Worm (Caenorhabditis elegans): ENCODE results near the gene M01B2.13.

M01B2.13 gene

DNA sequence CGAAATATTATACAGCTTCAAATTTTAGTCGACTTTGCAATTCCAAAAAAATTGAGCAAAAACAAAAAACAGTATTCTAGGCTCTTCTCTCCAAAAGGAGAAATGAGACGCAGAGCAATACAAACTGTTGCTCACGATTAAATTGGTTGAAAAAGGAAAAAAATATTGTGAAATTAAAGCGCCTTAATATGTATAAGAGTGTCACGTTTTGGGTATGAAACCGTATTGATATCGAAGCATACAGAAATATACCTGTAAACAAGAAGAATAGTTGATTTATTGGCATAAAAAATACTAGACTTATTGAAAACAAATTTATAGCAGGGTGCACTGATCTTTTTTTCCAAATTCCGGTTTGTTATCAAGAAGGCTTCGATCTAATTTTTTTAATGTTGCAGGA is at the start of gene M01B2.13:
Gene M01B2.13 (minus strand): TSS at position 101 of the 400 bp plus-strand sequence.
- TF ChIP-seq klf-2 (GFP tag; conservative IDR thresholded peaks at IDR 0.05) (no peak), ztf-29 (GFP tag; IDR thresholded peaks at IDR 0.05) (no peak), T22C8.4 (GFP tag; IDR thresholded peaks at IDR 0.05) (no peak), flt-1 (GFP tag; IDR thresholded peaks at IDR 0.05) (no peak), med-1 (GFP tag; optimal IDR thresholded peaks at IDR 0.05; ENCODE audit: insufficient read depth) (no peak), ref-1 (GFP tag; conservative IDR thresholded peaks at IDR 0.05) (no peak), tab-1 (GFP tag; IDR thresholded peaks at IDR 0.05) (no peak), cog-1 (tag; optimal IDR thresholded peaks at IDR 0.05) (no peak)

DNA sequence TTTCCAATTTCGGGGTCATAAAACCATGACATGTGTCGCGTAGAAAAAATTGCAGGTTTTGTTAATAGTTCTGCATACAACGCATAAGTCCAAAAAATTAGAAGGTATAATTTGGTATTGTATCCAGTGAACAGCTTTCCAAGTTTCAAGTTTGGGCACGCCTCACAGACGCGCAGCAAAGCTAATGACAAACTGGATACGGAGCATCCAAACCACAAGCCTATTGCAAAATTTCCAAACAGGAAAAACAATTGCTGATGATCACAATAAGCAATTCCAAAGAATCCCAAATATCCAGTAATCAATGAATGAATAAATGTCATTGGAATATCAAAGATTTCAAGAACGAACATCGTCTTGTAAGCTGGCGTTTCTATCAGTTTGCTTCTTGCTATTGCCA is 47.8 kb upstream of the M01B2.13 start:
- no peak for TF ChIP-seq flt-1 (GFP tag; IDR thresholded peaks at IDR 0.05)
- no peak for TF ChIP-seq tab-1 (GFP tag; IDR thresholded peaks at IDR 0.05)

DNA sequence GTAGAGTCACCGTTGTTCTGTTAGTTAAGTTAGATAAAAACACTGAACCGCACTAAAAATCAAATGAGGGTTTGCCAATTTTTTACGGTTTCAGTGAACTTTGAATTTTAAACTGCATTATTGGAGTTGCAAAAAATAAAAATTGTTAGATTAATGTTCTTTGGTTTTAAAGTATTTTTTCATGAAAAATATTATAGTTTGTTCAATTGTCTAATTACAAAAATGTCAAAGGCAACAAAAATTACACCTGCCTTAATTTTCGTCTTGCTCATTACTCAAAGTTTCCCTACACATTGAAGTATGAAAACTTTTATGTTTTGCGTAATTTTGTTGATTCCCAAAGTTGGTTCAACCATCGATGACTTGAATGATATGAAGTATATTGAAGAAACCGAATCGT is 45.1 kb upstream of the M01B2.13 start, which contains the start of gene irld-62:
Gene irld-62 (plus strand): TSS at position 301 of the 400 bp plus-strand sequence.
- TF ChIP-seq ref-1 (GFP tag; conservative IDR thresholded peaks at IDR 0.05), result no peak
- no peak for TF ChIP-seq ztf-23 (GFP tag; IDR thresholded peaks at IDR 0.05)
- TF ChIP-seq ztf-29 (GFP tag; IDR thresholded peaks at IDR 0.05), result no peak
- no peak for TF ChIP-seq flt-1 (GFP tag; IDR thresholded peaks at IDR 0.05)
- TF ChIP-seq klf-2 (GFP tag; conservative IDR thresholded peaks at IDR 0.05), result no peak
- TF ChIP-seq cog-1 (tag; optimal IDR thresholded peaks at IDR 0.05), result no peak
- no peak for TF ChIP-seq tab-1 (GFP tag; IDR thresholded peaks at IDR 0.05)
- TF ChIP-seq T22C8.4 (GFP tag; IDR thresholded peaks at IDR 0.05), result no peak
- no peak for TF ChIP-seq med-1 (GFP tag; optimal IDR thresholded peaks at IDR 0.05; ENCODE audit: insufficient read depth)

DNA sequence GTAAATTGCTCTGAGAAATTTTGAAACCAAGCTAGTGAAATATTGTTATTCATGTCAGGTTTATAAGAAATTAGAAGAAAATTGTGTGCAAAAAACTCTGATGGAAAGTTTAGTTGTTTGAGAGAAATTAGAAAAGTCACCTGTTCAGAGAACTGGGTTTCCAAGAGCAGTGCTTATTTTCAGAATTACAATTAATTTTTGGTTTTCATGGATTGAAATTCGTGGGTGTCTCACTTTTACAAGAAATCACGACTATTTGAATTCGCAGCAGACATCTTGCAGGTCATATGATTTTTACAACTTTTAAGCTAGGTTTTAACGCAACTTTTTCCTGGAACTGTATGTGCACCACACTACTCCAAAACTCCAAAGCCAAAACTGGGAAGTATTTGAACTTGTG is 43.3 kb upstream of the M01B2.13 start, which contains the start of gene srz-10:
Gene srz-10 (minus strand): TSS at position 88 of the 400 bp plus-strand sequence.
- TF ChIP-seq flt-1 (GFP tag; IDR thresholded peaks at IDR 0.05), result no peak
- no peak for TF ChIP-seq klf-2 (GFP tag; conservative IDR thresholded peaks at IDR 0.05)
- no peak for TF ChIP-seq ztf-29 (GFP tag; IDR thresholded peaks at IDR 0.05)
- no peak for TF ChIP-seq med-1 (GFP tag; optimal IDR thresholded peaks at IDR 0.05; ENCODE audit: insufficient read depth)
- TF ChIP-seq ztf-23 (GFP tag; IDR thresholded peaks at IDR 0.05), result no peak
- no peak for TF ChIP-seq tab-1 (GFP tag; IDR thresholded peaks at IDR 0.05)
- TF ChIP-seq T22C8.4 (GFP tag; IDR thresholded peaks at IDR 0.05), result no peak
- no peak for TF ChIP-seq ref-1 (GFP tag; conservative IDR thresholded peaks at IDR 0.05)
- no peak for TF ChIP-seq cog-1 (tag; optimal IDR thresholded peaks at IDR 0.05)

DNA sequence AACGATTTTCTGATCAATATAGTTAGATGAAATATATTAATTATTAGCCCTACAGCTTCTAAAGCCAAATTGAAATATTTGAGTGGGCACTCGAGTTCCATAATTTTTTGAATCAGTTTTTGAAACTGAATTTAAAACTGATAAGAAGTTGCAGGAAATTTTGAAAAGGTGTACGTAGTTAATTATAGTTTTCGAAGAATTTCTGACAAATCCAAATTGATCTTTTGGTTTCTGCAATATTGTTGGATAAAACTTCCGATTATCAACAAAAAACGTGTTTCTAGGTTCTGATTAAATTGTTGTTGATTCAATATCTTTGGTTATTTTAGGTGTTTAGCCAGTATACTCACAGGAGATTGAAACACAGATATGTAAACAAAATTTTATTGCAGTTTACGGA is 41.0 kb upstream of the M01B2.13 start, which contains the start of gene T26H8.4:
Gene T26H8.4 (minus strand): TSS at position 101 of the 400 bp plus-strand sequence.
- TF ChIP-seq cog-1 (tag; optimal IDR thresholded peaks at IDR 0.05) (no peak), klf-2 (GFP tag; conservative IDR thresholded peaks at IDR 0.05) (no peak), med-1 (GFP tag; optimal IDR thresholded peaks at IDR 0.05; ENCODE audit: insufficient read depth) (no peak), tab-1 (GFP tag; IDR thresholded peaks at IDR 0.05) (no peak), ztf-23 (GFP tag; IDR thresholded peaks at IDR 0.05) (no peak), ref-1 (GFP tag; conservative IDR thresholded peaks at IDR 0.05) (no peak), T22C8.4 (GFP tag; IDR thresholded peaks at IDR 0.05) (no peak), ztf-29 (GFP tag; IDR thresholded peaks at IDR 0.05) (no peak), flt-1 (GFP tag; IDR thresholded peaks at IDR 0.05) (no peak)

DNA sequence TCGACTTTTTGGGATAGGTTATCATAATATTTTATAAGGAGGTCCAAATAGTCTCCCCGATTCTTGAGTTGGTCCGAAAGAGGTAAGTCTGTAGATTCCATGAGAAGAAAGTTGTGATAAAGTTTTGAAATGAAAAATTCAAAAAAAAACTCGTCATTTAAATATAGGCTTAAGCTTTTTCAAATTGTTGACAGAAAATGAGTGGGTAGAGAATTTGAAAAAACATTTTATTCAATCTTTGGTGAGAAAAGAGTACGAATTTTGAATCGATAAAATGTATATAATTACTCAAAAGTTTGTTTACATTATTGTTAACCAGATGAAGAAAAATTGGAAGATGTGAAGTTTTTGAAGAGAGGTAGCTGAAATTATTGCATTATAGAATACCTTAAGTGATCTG is 39.8 kb upstream of the M01B2.13 start, which contains the start of gene T26H8.5:
Gene T26H8.5 (minus strand): TSS at position 101 of the 400 bp plus-strand sequence.
- TF ChIP-seq klf-2 (GFP tag; conservative IDR thresholded peaks at IDR 0.05) (no peak), ztf-29 (GFP tag; IDR thresholded peaks at IDR 0.05) (no peak), med-1 (GFP tag; optimal IDR thresholded peaks at IDR 0.05; ENCODE audit: insufficient read depth) (no peak), T22C8.4 (GFP tag; IDR thresholded peaks at IDR 0.05) (no peak), tab-1 (GFP tag; IDR thresholded peaks at IDR 0.05) (no peak), cog-1 (tag; optimal IDR thresholded peaks at IDR 0.05) (no peak), ref-1 (GFP tag; conservative IDR thresholded peaks at IDR 0.05) (no peak), flt-1 (GFP tag; IDR thresholded peaks at IDR 0.05) (no peak), ztf-23 (GFP tag; IDR thresholded peaks at IDR 0.05) (no peak)

DNA sequence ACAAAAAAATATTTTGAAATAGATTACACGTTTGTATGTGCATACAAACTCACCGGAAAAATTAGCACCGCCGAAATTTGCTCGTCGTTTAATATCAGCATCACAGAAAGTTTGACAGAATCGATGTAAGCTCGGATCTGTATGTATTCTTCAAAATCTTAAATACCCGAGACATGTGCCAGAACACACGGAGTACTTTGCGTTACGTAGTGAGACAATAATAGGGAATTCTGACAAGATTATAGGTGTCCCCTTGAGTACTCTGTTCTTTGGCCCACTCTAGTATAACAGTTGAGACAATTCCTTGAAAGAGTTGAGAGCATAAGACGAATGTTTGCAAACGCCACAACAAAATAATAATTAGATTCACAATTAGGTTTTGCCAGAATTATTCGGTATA is 37.9 kb upstream of the M01B2.13 start, which contains the start of gene srx-48:
Gene srx-48 (minus strand): TSS at position 101 of the 400 bp plus-strand sequence.
- no peak for TF ChIP-seq flt-1 (GFP tag; IDR thresholded peaks at IDR 0.05)
- no peak for TF ChIP-seq ref-1 (GFP tag; conservative IDR thresholded peaks at IDR 0.05)
- no peak for TF ChIP-seq klf-2 (GFP tag; conservative IDR thresholded peaks at IDR 0.05)
- no peak for TF ChIP-seq med-1 (GFP tag; optimal IDR thresholded peaks at IDR 0.05; ENCODE audit: insufficient read depth)
- TF ChIP-seq cog-1 (tag; optimal IDR thresholded peaks at IDR 0.05), result no peak
- no peak for TF ChIP-seq tab-1 (GFP tag; IDR thresholded peaks at IDR 0.05)
- TF ChIP-seq T22C8.4 (GFP tag; IDR thresholded peaks at IDR 0.05), result no peak
- no peak for TF ChIP-seq ztf-29 (GFP tag; IDR thresholded peaks at IDR 0.05)
- TF ChIP-seq ztf-23 (GFP tag; IDR thresholded peaks at IDR 0.05), result no peak

DNA sequence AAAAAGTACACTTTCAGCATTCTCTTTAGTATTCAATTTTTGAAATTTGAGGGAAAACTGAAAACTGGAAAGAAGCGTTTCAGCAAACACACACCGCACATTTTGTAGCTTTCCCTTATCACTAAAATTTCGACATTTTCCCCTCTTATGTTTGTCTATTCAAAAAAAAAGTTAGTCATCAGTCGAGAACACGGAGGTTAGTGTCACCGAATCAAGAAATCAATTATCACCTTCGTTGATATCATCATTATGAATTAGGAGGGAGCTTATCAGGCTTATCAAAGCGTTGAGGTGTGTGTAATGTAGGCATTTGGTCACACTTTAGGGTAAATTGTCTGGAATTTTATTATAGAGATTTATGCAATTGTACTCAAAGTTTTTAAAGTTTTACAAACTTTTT is 32.9 kb upstream of the M01B2.13 start, which contains the start of gene cpr-3:
Gene cpr-3 (minus strand): TSS at position 104 of the 400 bp plus-strand sequence.
- TF ChIP-seq ztf-29 (GFP tag; IDR thresholded peaks at IDR 0.05), result no peak
- no peak for TF ChIP-seq tab-1 (GFP tag; IDR thresholded peaks at IDR 0.05)
- no peak for TF ChIP-seq ztf-23 (GFP tag; IDR thresholded peaks at IDR 0.05)
- no peak for TF ChIP-seq ref-1 (GFP tag; conservative IDR thresholded peaks at IDR 0.05)
- TF ChIP-seq klf-2 (GFP tag; conservative IDR thresholded peaks at IDR 0.05), result no peak
- no peak for TF ChIP-seq flt-1 (GFP tag; IDR thresholded peaks at IDR 0.05)
- TF ChIP-seq med-1 (GFP tag; optimal IDR thresholded peaks at IDR 0.05; ENCODE audit: insufficient read depth), result no peak
- TF ChIP-seq T22C8.4 (GFP tag; IDR thresholded peaks at IDR 0.05), result no peak
- TF ChIP-seq cog-1 (tag; optimal IDR thresholded peaks at IDR 0.05), result no peak

DNA sequence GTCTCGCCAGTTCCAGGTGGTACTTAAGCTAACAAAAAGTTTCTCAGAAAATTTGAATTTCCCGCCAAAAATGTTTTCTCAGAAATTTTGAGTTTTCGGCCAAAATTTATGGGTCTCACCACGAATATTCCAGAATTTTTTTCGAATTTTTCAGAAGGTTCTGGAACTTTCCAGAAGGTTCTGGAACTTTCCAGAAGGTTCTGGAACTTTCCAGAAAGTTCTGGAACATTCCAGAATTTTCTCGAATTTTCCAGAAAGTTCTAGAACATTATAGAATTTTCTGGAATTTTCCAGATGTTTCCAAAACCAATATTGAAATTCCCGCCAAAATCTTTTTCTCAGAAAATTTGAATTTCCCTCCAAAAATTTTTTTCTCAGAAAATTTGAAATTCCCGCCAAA is 29.7 kb upstream of the M01B2.13 start:
- peak; percentile 91; the same call in 1 of the 2 replicates for TF ChIP-seq flt-1 (GFP tag; IDR thresholded peaks at IDR 0.05)

DNA sequence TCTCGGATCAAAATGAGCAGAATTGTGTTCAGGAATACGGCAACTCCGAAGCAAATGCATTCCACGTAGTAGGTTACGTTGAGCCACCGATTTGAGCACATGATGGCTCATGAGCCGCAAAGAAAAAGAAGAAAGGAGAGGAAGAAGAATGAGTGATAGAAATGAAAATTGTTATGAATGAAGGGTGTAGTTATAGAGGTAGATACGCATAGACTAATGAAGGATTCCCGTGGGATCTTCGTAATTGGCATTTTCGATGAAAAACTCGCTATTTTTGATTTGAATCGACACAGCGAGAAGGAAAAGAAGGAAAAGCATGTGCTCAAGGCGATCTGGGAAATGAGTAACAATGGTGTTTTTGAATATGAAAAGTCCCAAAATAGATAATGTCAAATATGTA is 28.2 kb upstream of the M01B2.13 start, which contains the start of gene str-96:
Gene str-96 (minus strand): TSS at position 101 of the 400 bp plus-strand sequence.
- TF ChIP-seq tab-1 (GFP tag; IDR thresholded peaks at IDR 0.05) (no peak), T22C8.4 (GFP tag; IDR thresholded peaks at IDR 0.05) (no peak), flt-1 (GFP tag; IDR thresholded peaks at IDR 0.05) (no peak)

All from whole organism, midembryonic.